Fruit fly (Drosophila melanogaster) whole organism, embryonic: ENCODE data around the gene CG31898.

Experiments used
- B-H2 ChIP-seq: fragments of 200-800 bp; sonication (Bioruptor generic); optimal IDR thresholded peaks from 2 replicates; lab custom pipeline; 2018; ENCODE audit warnings: missing biosample characterization, mild to moderate bottlenecking, missing genetic modification characterization
- BEAF-32 ChIP-seq: fragments of 200-800 bp; sonication (Bioruptor generic); optimal IDR thresholded peaks from 3 replicates; lab custom pipeline; 2017; ENCODE audit warnings: missing biosample characterization, missing genetic modification characterization, mild to moderate bottlenecking, moderate library complexity, missing genetic modification reagents
- CG1024 ChIP-seq: fragments of 200-800 bp; sonication (Bioruptor generic); IDR thresholded peaks from 2 replicates; pipeline ENCODE4 v1.3.6; 2022; ENCODE audit warnings: missing biosample characterization, missing genetic modification characterization
- CG11093 ChIP-seq: fragments of 200-800 bp; sonication (Bioruptor generic); IDR thresholded peaks from 3 replicates; pipeline ENCODE4 v1.3.6; 2022; ENCODE audit warnings: missing biosample characterization, missing genetic modification characterization
- CG11398 ChIP-seq: fragments of 200-800 bp; sonication (Bioruptor generic); optimal IDR thresholded peaks from 2 replicates; lab custom pipeline; 2016; ENCODE audit warnings: missing biosample characterization, missing genetic modification characterization
- CG11723 ChIP-seq: fragments of 200-800 bp; sonication (Bioruptor generic); optimal IDR thresholded peaks from 2 replicates; lab custom pipeline; 2017; ENCODE audit warnings: missing biosample characterization, mild to moderate bottlenecking, missing genetic modification characterization
- CG12299 ChIP-seq: fragments of 200-800 bp; sonication (Bioruptor generic); optimal IDR thresholded peaks from 2 replicates; lab custom pipeline; 2018; ENCODE audit warnings: missing biosample characterization, mild to moderate bottlenecking, missing genetic modification characterization
- CG12769 ChIP-seq: fragments of 200-800 bp; sonication (Bioruptor generic); optimal IDR thresholded peaks from 2 replicates; lab custom pipeline; 2019; ENCODE audit warnings: missing biosample characterization, mild to moderate bottlenecking, missing genetic modification characterization, moderate library complexity
- CG15011 ChIP-seq: fragments of 200-800 bp; sonication (Bioruptor generic); optimal IDR thresholded peaks from 3 replicates; lab custom pipeline; 2018; ENCODE audit warnings: missing biosample characterization, mild to moderate bottlenecking, missing genetic modification characterization
- CG17361 ChIP-seq: fragments of 200-800 bp; sonication (Bioruptor generic); IDR thresholded peaks from 3 replicates; pipeline ENCODE4 v1.3.6; 2022; ENCODE audit warnings: missing biosample characterization, missing genetic modification characterization
- CG18262 ChIP-seq: fragments of 200-800 bp; optimal IDR thresholded peaks from 3 replicates; lab custom pipeline; 2019; ENCODE audit warnings: missing biosample characterization, mild to moderate bottlenecking, missing genetic modification characterization, moderate library complexity
- CG2712 ChIP-seq: fragments of 200-800 bp; optimal IDR thresholded peaks from 3 replicates; lab custom pipeline; 2019; ENCODE audit warnings: missing biosample characterization, mild to moderate bottlenecking, missing genetic modification characterization, moderate library complexity
- CG2889 ChIP-seq: fragments of 200-800 bp; sonication (Bioruptor generic); IDR thresholded peaks from 3 replicates; pipeline ENCODE4 v1.3.6; 2022; ENCODE audit warnings: missing biosample characterization, missing genetic modification characterization
- CG30403 ChIP-seq: fragments of 200-800 bp; sonication (Bioruptor generic); optimal IDR thresholded peaks from 3 replicates; lab custom pipeline; 2016; ENCODE audit warnings: missing biosample characterization, missing genetic modification characterization
- CG30431 ChIP-seq: fragments of 200-800 bp; sonication (Bioruptor generic); optimal IDR thresholded peaks from 2 replicates; lab custom pipeline; 2017; ENCODE audit warnings: missing biosample characterization, missing genetic modification characterization
- CG31224 ChIP-seq: fragments of 200-800 bp; sonication (Bioruptor generic); IDR thresholded peaks from 2 replicates; pipeline ENCODE4 v1.3.6; 2022; ENCODE audit warnings: missing biosample characterization, missing genetic modification characterization
- CG3407 ChIP-seq: fragments of 200-800 bp; sonication (Bioruptor generic); optimal IDR thresholded peaks from 2 replicates; lab custom pipeline; 2018; ENCODE audit warnings: missing biosample characterization, mild to moderate bottlenecking, missing genetic modification characterization
- CG3838 ChIP-seq: fragments of 200-800 bp; sonication (Bioruptor generic); optimal IDR thresholded peaks from 3 replicates; lab custom pipeline; 2016; ENCODE audit warnings: missing biosample characterization, missing genetic modification characterization
- CG3847 ChIP-seq: fragments of 200-800 bp; sonication (Bioruptor generic); IDR thresholded peaks from 2 replicates; pipeline ENCODE4 v1.3.6; 2022; ENCODE audit warnings: missing biosample characterization, missing genetic modification characterization
- CG4328 ChIP-seq: fragments of 200-800 bp; sonication (Bioruptor generic); optimal IDR thresholded peaks from 3 replicates; lab custom pipeline; 2017; ENCODE audit warnings: missing biosample characterization, missing genetic modification reagents, missing genetic modification characterization
- CG6813 ChIP-seq: fragments of 200-800 bp; sonication (Bioruptor generic); optimal IDR thresholded peaks from 2 replicates; lab custom pipeline; 2017; ENCODE audit warnings: missing biosample characterization, missing genetic modification characterization, mild to moderate bottlenecking, moderate library complexity, missing genetic modification reagents
- CG6854 ChIP-seq: fragments of 200-800 bp; sonication (Bioruptor generic); optimal IDR thresholded peaks from 3 replicates; lab custom pipeline; 2017; ENCODE audit warnings: missing biosample characterization, mild to moderate bottlenecking, missing genetic modification characterization
- CG7963 ChIP-seq: fragments of 200-800 bp; sonication (Bioruptor generic); IDR thresholded peaks from 3 replicates; pipeline ENCODE4 v1.3.6; 2022; ENCODE audit warnings: missing biosample characterization, missing genetic modification characterization; ENCODE audit not compliant: partially characterized antibody
- Chrac-16 ChIP-seq: fragments of 200-800 bp; sonication (Bioruptor generic); optimal IDR thresholded peaks from 3 replicates; lab custom pipeline; 2016; ENCODE audit warnings: missing biosample characterization, missing genetic modification characterization
- CkIIα-i1 ChIP-seq: fragments of 200-800 bp; sonication (Bioruptor generic); IDR thresholded peaks from 2 replicates; pipeline ENCODE4 v1.3.6; 2022; ENCODE audit warnings: missing biosample characterization, missing genetic modification characterization
- Dip3 ChIP-seq: fragments of 200-800 bp; sonication (Bioruptor generic); optimal IDR thresholded peaks from 3 replicates; lab custom pipeline; 2016; ENCODE audit warnings: missing biosample characterization, missing genetic modification characterization
- HmgD ChIP-seq: fragments of 200-800 bp; sonication (Bioruptor generic); optimal IDR thresholded peaks from 3 replicates; lab custom pipeline; 2016; ENCODE audit warnings: missing biosample characterization, missing genetic modification characterization
- Hr3 ChIP-seq: fragments of 200-800 bp; sonication (Bioruptor generic); optimal IDR thresholded peaks from 3 replicates; lab custom pipeline; 2016; ENCODE audit warnings: missing biosample characterization, missing genetic modification characterization
- MESR4 ChIP-seq: fragments of 200-800 bp; sonication (Bioruptor generic); optimal IDR thresholded peaks from 2 replicates; lab custom pipeline; 2018; ENCODE audit warnings: missing biosample characterization, mild to moderate bottlenecking, missing genetic modification characterization, moderate library complexity
- Med ChIP-seq: fragments of 200-800 bp; sonication (Bioruptor generic); peaks from one replicate; lab custom pipeline; 2016; ENCODE audit warnings: missing biosample characterization, missing genetic modification characterization, mild to moderate bottlenecking, inconsistent platforms, moderate library complexity
- Nf-YA ChIP-seq: fragments of 200-800 bp; sonication (Bioruptor generic); IDR thresholded peaks from 2 replicates; pipeline ENCODE4 v1.3.6; 2022; ENCODE audit warnings: missing biosample characterization, missing genetic modification characterization
- Oaz ChIP-seq: fragments of 200-800 bp; sonication (Bioruptor generic); IDR thresholded peaks from 2 replicates; pipeline ENCODE4 v1.3.6; 2022; ENCODE audit warnings: missing biosample characterization, missing genetic modification characterization
- Side ChIP-seq: fragments of 200-800 bp; sonication (Bioruptor generic); optimal IDR thresholded peaks from 2 replicates; lab custom pipeline; 2016; ENCODE audit warnings: missing biosample characterization, missing genetic modification characterization
- Sox102F ChIP-seq: fragments of 200-800 bp; sonication (Bioruptor generic); optimal IDR thresholded peaks from 2 replicates; lab custom pipeline; 2018; ENCODE audit warnings: missing biosample characterization, mild to moderate bottlenecking, missing genetic modification characterization, moderate library complexity
- Trl ChIP-seq, 3 experiments: fragments of >200 bp in 2 of 3; fragments of 200-800 bp in 1 of 3; sonication (Bioruptor generic) in 1 of 3; optimal IDR thresholded peaks; 2 replicates in 1 of 3; 3 replicates in 2 of 3; lab custom pipeline; 2016 to 2017; ENCODE audit warnings: missing biosample characterization in 1 of 3, missing genetic modification characterization in 1 of 3
- Xbp1 ChIP-seq: fragments of 200-800 bp; sonication (Bioruptor generic); optimal IDR thresholded peaks from 3 replicates; lab custom pipeline; 2016; ENCODE audit warnings: missing biosample characterization, mild to moderate bottlenecking, missing genetic modification characterization
- al ChIP-seq: fragments of 200-800 bp; sonication (Bioruptor generic); IDR thresholded peaks from 2 replicates; pipeline ENCODE4 v1.3.6; 2022; ENCODE audit warnings: missing biosample characterization, missing genetic modification characterization
- ap ChIP-seq: fragments of 200-800 bp; sonication (Bioruptor generic); IDR thresholded peaks from 2 replicates; pipeline ENCODE4 v1.3.6; 2022; ENCODE audit warnings: missing biosample characterization, missing genetic modification characterization
- chif ChIP-seq, 2 experiments: fragments of 200-800 bp; sonication (Bioruptor generic); optimal IDR thresholded peaks; 3 replicates each; lab custom pipeline; 2016; ENCODE audit warnings: missing biosample characterization in 2 of 2, missing genetic modification characterization in 2 of 2
- crol ChIP-seq: fragments of 200-800 bp; sonication (Bioruptor generic); IDR thresholded peaks from 2 replicates; pipeline ENCODE4 v1.3.6; 2022; ENCODE audit warnings: missing biosample characterization, missing genetic modification characterization
- en ChIP-seq: fragments of 200-800 bp; sonication (Bioruptor generic); optimal IDR thresholded peaks from 2 replicates; lab custom pipeline; 2016; ENCODE audit warnings: missing biosample characterization, missing genetic modification characterization
- esg ChIP-seq: fragments of 200-800 bp; sonication (Bioruptor generic); conservative IDR thresholded peaks from 2 replicates; pipeline ENCODE4 v1.3.6; 2022; ENCODE audit warnings: missing biosample characterization, missing genetic modification characterization
- eyg ChIP-seq: fragments of 200-800 bp; sonication (Bioruptor generic); optimal IDR thresholded peaks from 3 replicates; lab custom pipeline; 2016; ENCODE audit warnings: missing biosample characterization, missing genetic modification characterization
- gcm2 ChIP-seq: fragments of 200-800 bp; sonication (Bioruptor generic); optimal IDR thresholded peaks from 2 replicates; lab custom pipeline; 2016; ENCODE audit warnings: missing biosample characterization, missing genetic modification characterization
- ham ChIP-seq: fragments of 200-800 bp; sonication (Bioruptor generic); IDR thresholded peaks from 2 replicates; pipeline ENCODE4 v1.3.6; 2022; ENCODE audit warnings: missing biosample characterization, missing genetic modification characterization
- odd ChIP-seq: fragments of 200-800 bp; sonication (Bioruptor generic); optimal IDR thresholded peaks from 2 replicates; lab custom pipeline; 2017; ENCODE audit warnings: missing biosample characterization, mild to moderate bottlenecking, missing genetic modification characterization
- ro ChIP-seq: fragments of 200-800 bp; sonication (Bioruptor generic); IDR thresholded peaks from 2 replicates; pipeline ENCODE4 v1.3.6; 2022; ENCODE audit warnings: missing biosample characterization, missing genetic modification characterization
- seq ChIP-seq: fragments of 200-800 bp; sonication (Bioruptor generic); IDR thresholded peaks from 2 replicates; pipeline ENCODE4 v1.3.6; 2022; ENCODE audit warnings: missing biosample characterization, missing genetic modification characterization
- slou ChIP-seq: fragments of 200-800 bp; sonication (Bioruptor generic); optimal IDR thresholded peaks from 3 replicates; lab custom pipeline; 2016; ENCODE audit warnings: missing biosample characterization, missing genetic modification characterization
- sr ChIP-seq: fragments of 200-800 bp; sonication (Bioruptor generic); IDR thresholded peaks from 3 replicates; pipeline ENCODE4 v1.3.6; 2022; ENCODE audit warnings: missing biosample characterization, missing genetic modification characterization
- ttk ChIP-seq: fragments of 200-800 bp; sonication (Bioruptor generic); IDR thresholded peaks from 2 replicates; pipeline ENCODE4 v2.1.2; 2022; ENCODE audit warnings: missing biosample characterization, missing genetic modification characterization
- wor ChIP-seq: fragments of 200-800 bp; sonication (Bioruptor generic); IDR thresholded peaks from 2 replicates; pipeline ENCODE4 v1.3.6; 2022; ENCODE audit warnings: missing biosample characterization, missing genetic modification characterization

CG31898 gene

dm6 chr2L:8376717-8377116, 23.5 kb upstream of the CG31898 start, which contains the start of the genes CG13390 and CG17294 (continued):
- TF ChIP-seq CG12299 (tag; lab: Kevin White, UChicago), result peak; percentile 100
- peak; percentile 92 for TF ChIP-seq gcm2 (GFP tag; lab: Kevin White, UChicago)
- peak; percentile 100 for TF ChIP-seq CG2712 (tag; lab: Kevin White, UChicago)
- peak; percentile 98 for TF ChIP-seq sr
- peak; percentile 99 for TF ChIP-seq CG30403 (GFP tag; lab: Kevin White, UChicago)
- TF ChIP-seq CG11398 (GFP tag; lab: Kevin White, UChicago), result peak; percentile 78
- TF ChIP-seq CG12769 (tag; lab: Kevin White, UChicago), result peak; percentile 99
- peak; percentile 91 for TF ChIP-seq eyg (GFP tag; lab: Kevin White, UChicago)
- TF ChIP-seq seq (GFP tag; lab: Robert Waterston, UW), result peak; percentile 99
- TF ChIP-seq Oaz (GFP tag; lab: Robert Waterston, UW), result peak; percentile 99
- TF ChIP-seq ttk, result peak; percentile 99
- peak; percentile 99 for TF ChIP-seq slou (GFP tag; lab: Kevin White, UChicago)
- TF ChIP-seq Trl (optimal IDR thresholded peaks at IDR 0.05; lab: Kevin White, UChicago), result no peak
- TF ChIP-seq Trl (GFP tag; optimal IDR thresholded peaks at IDR 0.05; lab: Kevin White, UChicago), result peak; percentile 92
- TF ChIP-seq CG3847 (GFP tag; lab: Robert Waterston, UW), result peak; percentile 100
- peak; percentile 99 for TF ChIP-seq Med (GFP tag; lab: Kevin White, UChicago)
- peak; percentile 93 for TF ChIP-seq Side (GFP tag; lab: Kevin White, UChicago)
- TF ChIP-seq CG3838 (GFP tag; lab: Kevin White, UChicago), result peak; percentile 96
- TF ChIP-seq CG15011 (GFP tag; lab: Kevin White, UChicago), result peak; percentile 99
- TF ChIP-seq CkIIα-i1 (GFP tag; lab: Robert Waterston, UW), result peak; percentile 98
- TF ChIP-seq al (GFP tag; lab: Robert Waterston, UW), result peak; percentile 100
- TF ChIP-seq CG6813 (GFP tag; lab: Kevin White, UChicago), result peak; percentile 99
- peak; percentile 99 for TF ChIP-seq CG4328 (GFP tag; lab: Kevin White, UChicago)
- TF ChIP-seq CG30431 (GFP tag; lab: Kevin White, UChicago), result peak; percentile 98
- peak; percentile 99 for TF ChIP-seq ro
- peak; percentile 100 for TF ChIP-seq CG17361 (GFP tag; lab: Robert Waterston, UW)
- TF ChIP-seq esg, result peak; percentile 100
- peak; percentile 100 for TF ChIP-seq CG18262
- TF ChIP-seq CG1024, result peak; percentile 97
- TF ChIP-seq Xbp1 (GFP tag; lab: Kevin White, UChicago), result peak; percentile 100
- peak; percentile 75 for TF ChIP-seq BEAF-32 (GFP tag; lab: Kevin White, UChicago)
- peak; percentile 99 for TF ChIP-seq B-H2 (GFP tag; lab: Kevin White, UChicago)
- TF ChIP-seq CG7963 (GFP tag; lab: Robert Waterston, UW), result peak; percentile 58
- TF ChIP-seq Dip3, result peak; percentile 95
- TF ChIP-seq chif (GFP tag; optimal IDR thresholded peaks at IDR 0.05; lab: Kevin White, UChicago), result peak; percentile 87 to 95
- TF ChIP-seq Sox102F (GFP tag; lab: Kevin White, UChicago), result peak; percentile 100
- TF ChIP-seq CG3407 (GFP tag; lab: Kevin White, UChicago), result peak; percentile 97
- TF ChIP-seq CG11093 (GFP tag; lab: Robert Waterston, UW), result peak; percentile 99
- TF ChIP-seq CG2889 (GFP tag; lab: Robert Waterston, UW), result peak; percentile 99
- TF ChIP-seq CG6854 (GFP tag; lab: Kevin White, UChicago), result peak; percentile 100
- TF ChIP-seq ap (GFP tag; lab: Robert Waterston, UW), result peak; percentile 99
- peak; percentile 99 for TF ChIP-seq Chrac-16
- TF ChIP-seq ham (GFP tag; lab: Robert Waterston, UW), result peak; percentile 99
- peak; percentile 99 for TF ChIP-seq CG11723 (GFP tag; lab: Kevin White, UChicago)
- TF ChIP-seq Nf-YA (GFP tag; lab: Robert Waterston, UW), result peak; percentile 99
- peak; percentile 99 for TF ChIP-seq Hr3 (GFP tag; lab: Kevin White, UChicago)
- TF ChIP-seq crol, result peak; percentile 92
- TF ChIP-seq en (GFP tag; lab: Kevin White, UChicago), result peak; percentile 79
- TF ChIP-seq MESR4 (GFP tag; lab: Kevin White, UChicago), result peak; percentile 82
- peak; percentile 99 for TF ChIP-seq odd
- peak; percentile 10 for TF ChIP-seq HmgD (GFP tag; lab: Kevin White, UChicago)
- TF ChIP-seq wor (GFP tag; lab: Robert Waterston, UW), result peak; percentile 99
- TF ChIP-seq CG31224 (GFP tag; lab: Robert Waterston, UW), result peak; percentile 99
